Worm (Caenorhabditis elegans): ENCODE data around the gene arrd-2.

DNA sequence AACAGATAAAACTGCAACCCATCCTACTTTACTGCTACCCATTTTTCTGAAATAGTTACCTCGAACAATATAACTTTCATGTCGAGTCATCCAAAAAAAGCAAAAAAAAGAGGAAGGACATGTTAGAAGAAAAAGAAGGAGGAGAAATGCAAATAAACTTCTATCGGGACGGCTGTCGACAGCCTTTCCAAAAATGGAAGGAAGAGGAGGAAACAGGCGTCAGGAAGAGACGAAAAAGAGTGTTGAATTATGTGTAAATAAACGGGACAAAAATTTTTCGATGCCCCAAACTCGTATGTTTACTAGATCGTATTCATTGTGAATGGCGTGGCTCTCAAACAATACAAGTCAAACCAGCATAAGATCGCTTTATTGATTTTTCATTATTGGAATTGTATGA, 20.1 kb downstream of the arrd-2 start, which contains the start of gene M176.5:
- TF ChIP-seq sdz-38 (tag; optimal IDR thresholded peaks at IDR 0.05) (no peak), D2030.7 (GFP tag; IDR thresholded peaks at IDR 0.05) (no peak)

All from whole organism, young adult.